5 worm cellular contexts compared by ENCODE assay signal in the genomic region with DNA sequence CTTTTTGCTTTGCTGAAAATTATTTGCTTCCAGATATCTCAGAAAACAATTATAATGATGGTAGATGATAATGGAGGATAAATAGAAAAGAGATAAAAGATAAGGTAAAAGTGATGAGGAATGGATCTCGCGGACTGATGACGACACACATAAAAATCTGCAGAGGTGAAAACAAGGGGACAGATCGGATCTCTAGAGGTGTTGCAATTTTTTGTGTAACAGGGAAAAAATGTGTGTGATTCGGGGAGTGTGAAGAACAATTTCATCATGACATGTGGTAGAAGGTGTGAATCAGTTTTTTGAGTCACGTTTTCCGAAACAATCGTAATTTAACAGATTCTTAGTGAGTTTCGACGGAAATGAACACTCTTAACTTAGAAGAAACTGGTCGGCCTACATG.
TF ChIP-seq lines count a peak whose summit lies in the region.

No protein-coding gene starts in this region.

TF ChIP-seq in whole organism, L1 larva, 84 proteins besides CTCF, POLR2A, EP300 and RAD21 (continues in another document):
- TF ChIP-seq pqm-1 (tag; optimal IDR thresholded peaks at IDR 0.05; lab: Kevin White, UChicago) (no peak), C34B4.2 (tag; optimal IDR thresholded peaks at IDR 0.05; lab: Kevin White, UChicago) (no peak), tbx-2 (tag; optimal IDR thresholded peaks at IDR 0.05; lab: Kevin White, UChicago) (no peak), pax-3 (tag; optimal IDR thresholded peaks at IDR 0.05; lab: Kevin White, UChicago) (no peak), ceh-90 (tag; optimal IDR thresholded peaks at IDR 0.05; lab: Kevin White, UChicago) (no peak), unc-130 (tag; optimal IDR thresholded peaks at IDR 0.05; lab: Kevin White, UChicago) (peak; percentile 45), irx-1 (tag; optimal IDR thresholded peaks at IDR 0.05; lab: Kevin White, UChicago) (no peak), blmp-1 (tag; optimal IDR thresholded peaks at IDR 0.05; lab: Kevin White, UChicago) (peak; percentile 91), nhr-84 (tag; optimal IDR thresholded peaks at IDR 0.05; lab: Kevin White, UChicago) (no peak), rnt-1 (tag; optimal IDR thresholded peaks at IDR 0.05; lab: Kevin White, UChicago) (peak; percentile 44), elt-3 (tag; optimal IDR thresholded peaks at IDR 0.05; lab: Kevin White, UChicago) (peak in 1 of 6 experiments; percentile 29), ztf-4 (tag; optimal IDR thresholded peaks at IDR 0.05; lab: Kevin White, UChicago) (no peak), xbp-1 (tag; optimal IDR thresholded peaks at IDR 0.05; lab: Kevin White, UChicago) (no peak), nhr-20 (tag; optimal IDR thresholded peaks at IDR 0.05; lab: Kevin White, UChicago) (peak; percentile 2), lsy-2 (tag; optimal IDR thresholded peaks at IDR 0.05; lab: Kevin White, UChicago) (peak in 1 of 2 experiments; percentile 1), snu-23 (GFP tag; optimal IDR thresholded peaks at IDR 0.05; lab: Kevin White, UChicago) (peak; percentile 29), nhr-71 (tag; optimal IDR thresholded peaks at IDR 0.05; lab: Kevin White, UChicago) (peak; percentile 53), lin-14 (GFP tag; optimal IDR thresholded peaks at IDR 0.05; lab: Kevin White, UChicago) (peak; percentile 67)

TF ChIP-seq in whole organism, L2 larva, 48 proteins besides CTCF, POLR2A, EP300 and RAD21 (continues in another document):
- no peak for TF ChIP-seq mbf-1 (tag; optimal IDR thresholded peaks at IDR 0.05; lab: Kevin White, UChicago)
- TF ChIP-seq lin-13 (GFP tag; optimal IDR thresholded peaks at IDR 0.05; lab: Kevin White, UChicago): no peak
- TF ChIP-seq ztf-11 (tag; optimal IDR thresholded peaks at IDR 0.05; lab: Kevin White, UChicago): no peak
- TF ChIP-seq gmeb-1 (tag; optimal IDR thresholded peaks at IDR 0.05; lab: Kevin White, UChicago): no peak
- no peak for TF ChIP-seq nhr-237 (tag; optimal IDR thresholded peaks at IDR 0.05; lab: Kevin White, UChicago)
- TF ChIP-seq elt-3 (tag; optimal IDR thresholded peaks at IDR 0.05; lab: Kevin White, UChicago): no peak
- no peak for TF ChIP-seq sma-9 (GFP tag; optimal IDR thresholded peaks at IDR 0.05; lab: Kevin White, UChicago)
- TF ChIP-seq sma-9 (tag; optimal IDR thresholded peaks at IDR 0.05; lab: Kevin White, UChicago): no peak
- no peak for TF ChIP-seq mdl-1 (tag; optimal IDR thresholded peaks at IDR 0.05; lab: Kevin White, UChicago)
- peak; percentile 16 for TF ChIP-seq nhr-21 (tag; optimal IDR thresholded peaks at IDR 0.05; lab: Kevin White, UChicago)
- no peak for TF ChIP-seq nhr-25 (tag; optimal IDR thresholded peaks at IDR 0.05; lab: Kevin White, UChicago)
- no peak for TF ChIP-seq unc-62 (GFP tag; optimal IDR thresholded peaks at IDR 0.05; lab: Kevin White, UChicago)
- TF ChIP-seq R02D3.7 (tag; optimal IDR thresholded peaks at IDR 0.05; lab: Kevin White, UChicago): no peak
- TF ChIP-seq unc-39 (tag; optimal IDR thresholded peaks at IDR 0.05; lab: Kevin White, UChicago): no peak
- TF ChIP-seq C34F6.9 (tag; optimal IDR thresholded peaks at IDR 0.05; lab: Kevin White, UChicago): no peak
- TF ChIP-seq skn-1 (tag; optimal IDR thresholded peaks at IDR 0.05; lab: Kevin White, UChicago): no peak
- TF ChIP-seq lin-11 (tag; optimal IDR thresholded peaks at IDR 0.05; lab: Kevin White, UChicago): no peak
- no peak for TF ChIP-seq ceh-16 (tag; optimal IDR thresholded peaks at IDR 0.05; lab: Kevin White, UChicago)
- no peak for TF ChIP-seq ztf-4 (tag; optimal IDR thresholded peaks at IDR 0.05; lab: Kevin White, UChicago)

TF ChIP-seq in whole organism, L3 larva, 47 proteins besides CTCF, POLR2A, EP300 and RAD21:
- TF ChIP-seq nhr-25 (tag; optimal IDR thresholded peaks at IDR 0.05; lab: Kevin White, UChicago) (peak; percentile 23), nfya-1 (tag; optimal IDR thresholded peaks at IDR 0.05; lab: Kevin White, UChicago; ENCODE audit: insufficient read depth) (peak; percentile 24), egl-5 (tag; optimal IDR thresholded peaks at IDR 0.05; lab: Kevin White, UChicago) (peak; percentile 70), nhr-12 (tag; optimal IDR thresholded peaks at IDR 0.05; lab: Kevin White, UChicago) (no peak), daf-12 (tag; optimal IDR thresholded peaks at IDR 0.05; lab: Kevin White, UChicago) (no peak), tbx-2 (tag; optimal IDR thresholded peaks at IDR 0.05; lab: Kevin White, UChicago) (no peak)

TF ChIP-seq in whole organism, L4 larva, 104 proteins besides CTCF, POLR2A, EP300 and RAD21:
- TF ChIP-seq mdl-1 (tag; optimal IDR thresholded peaks at IDR 0.05; lab: Kevin White, UChicago): peak in 1 of 2 experiments; percentile 39
- no peak for TF ChIP-seq cey-2 (tag; optimal IDR thresholded peaks at IDR 0.05; lab: Kevin White, UChicago; ENCODE audit: borderline replicate concordance, insufficient read depth)
- TF ChIP-seq mxl-3 (GFP tag; optimal IDR thresholded peaks at IDR 0.05; lab: Kevin White, UChicago): peak; percentile 78
- TF ChIP-seq pha-4 (GFP tag; IDR thresholded peaks at IDR 0.05; lab: Robert Waterston, UW): no peak
- TF ChIP-seq pha-4 (tag; optimal IDR thresholded peaks at IDR 0.05; lab: Kevin White, UChicago): no peak
- peak; percentile 70 for TF ChIP-seq hlh-30 (tag; optimal IDR thresholded peaks at IDR 0.05; lab: Kevin White, UChicago; ENCODE audit: insufficient read depth)
- peak; percentile 48 for TF ChIP-seq hlh-11 (tag; optimal IDR thresholded peaks at IDR 0.05; lab: Kevin White, UChicago)
- no peak for TF ChIP-seq ceh-20 (GFP tag; IDR thresholded peaks at IDR 0.05; lab: Robert Waterston, UW)

TF ChIP-seq in whole organism, mixed stage, embryonic, 35 proteins besides CTCF, POLR2A, EP300 and RAD21:
- no peak for TF ChIP-seq bed-3 (GFP tag; optimal IDR thresholded peaks at IDR 0.05; lab: Kevin White, UChicago)
- TF ChIP-seq elt-1 (tag; optimal IDR thresholded peaks at IDR 0.05; lab: Kevin White, UChicago; ENCODE audit: borderline replicate concordance, insufficient read depth): peak; percentile 4

Comparison
In these comparisons a context has a peak if more than half of its experiments do, and no peak if none do; other contexts are left out.
1. Of the 29 proteins assayed by ChIP-seq in both whole organism, L4 larva and whole organism, L1 larva: peak only in whole organism, L4 larva: none; only in whole organism, L1 larva: unc-130; in both: none; in neither: 26; mixed calls (peak in some experiments, not most) for 2.